Worm (Caenorhabditis elegans): ENCODE data around the gene T09B9.5.

DNA sequence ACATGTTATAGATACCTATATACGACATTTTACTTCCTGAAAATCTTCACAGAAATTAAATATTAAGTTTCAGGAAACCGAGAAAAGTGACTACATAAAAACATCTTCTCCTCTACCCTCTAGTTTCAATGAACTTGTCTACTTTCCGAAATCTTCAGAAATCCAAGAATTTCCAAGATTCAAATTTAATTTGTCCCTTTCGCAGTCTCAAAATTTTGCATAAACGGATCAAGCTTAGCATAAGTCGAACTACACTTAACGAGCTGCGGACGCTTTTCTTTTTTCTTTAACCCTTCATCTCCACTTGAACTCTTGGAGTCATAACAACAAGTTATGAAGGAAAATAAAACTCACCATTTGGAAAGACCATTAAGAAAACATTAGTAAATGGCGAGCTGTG lies 27.8 kb downstream of the T09B9.5 start:
- TF ChIP-seq lin-13 (tag; optimal IDR thresholded peaks at IDR 0.05): no peak
- no peak for TF ChIP-seq sem-2 (GFP tag; optimal IDR thresholded peaks at IDR 0.05)
- no peak for TF ChIP-seq sptf-1 (tag; optimal IDR thresholded peaks at IDR 0.05)
- no peak for TF ChIP-seq nhr-12 (tag; optimal IDR thresholded peaks at IDR 0.05)
- no peak for TF ChIP-seq elt-1 (tag; optimal IDR thresholded peaks at IDR 0.05; ENCODE audit: borderline replicate concordance, insufficient read depth)
- no peak for TF ChIP-seq lsy-2 (tag; optimal IDR thresholded peaks at IDR 0.05)
- no peak for TF ChIP-seq mab-5 (tag; optimal IDR thresholded peaks at IDR 0.05)
- TF ChIP-seq unc-39 (tag; optimal IDR thresholded peaks at IDR 0.05): no peak
- no peak for TF ChIP-seq unc-62 (GFP tag; optimal IDR thresholded peaks at IDR 0.05)
- no peak for TF ChIP-seq ceh-43 (GFP tag; optimal IDR thresholded peaks at IDR 0.05)
- TF ChIP-seq hlh-1 (tag; optimal IDR thresholded peaks at IDR 0.05): no peak
- no peak for TF ChIP-seq nhr-237 (tag; optimal IDR thresholded peaks at IDR 0.05)
- TF ChIP-seq nhr-76 (tag; optimal IDR thresholded peaks at IDR 0.05): no peak

All from whole organism, mixed stage, embryonic.